Worm (Caenorhabditis elegans): Measurements from ENCODE around the gene sre-20.

sre-20 gene

DNA sequence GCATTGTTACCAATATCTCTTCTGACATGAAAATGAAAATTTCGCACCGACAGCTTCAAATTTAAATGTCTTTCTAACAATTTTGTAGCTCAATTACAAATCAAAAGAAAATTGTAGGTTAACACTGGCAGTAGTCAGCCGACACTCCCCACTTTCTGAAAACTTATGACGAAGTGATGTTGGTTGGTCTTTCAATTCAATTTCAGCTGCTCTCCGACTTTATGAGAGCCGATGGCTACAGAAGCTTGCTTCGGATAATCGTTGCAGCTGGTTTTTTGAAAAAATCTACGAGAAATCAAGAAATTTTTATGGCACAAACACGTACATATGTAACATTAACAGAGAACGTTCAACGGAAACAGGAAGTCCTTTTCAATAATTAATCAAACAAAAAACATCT lies at the start of gene sre-20:
TSS of gene sre-20 (minus strand) at position 101 of the 400 bp plus-strand sequence.
- no peak for TF ChIP-seq unc-39 (tag; optimal IDR thresholded peaks at IDR 0.05)
- no peak for TF ChIP-seq lin-39 (tag; optimal IDR thresholded peaks at IDR 0.05)
- no peak for TF ChIP-seq sem-4 (tag; optimal IDR thresholded peaks at IDR 0.05)
- TF ChIP-seq nhr-129 (tag; optimal IDR thresholded peaks at IDR 0.05) = no peak
- no peak for TF ChIP-seq aly-2 (tag; optimal IDR thresholded peaks at IDR 0.05)
- TF ChIP-seq crh-2 (tag; optimal IDR thresholded peaks at IDR 0.05) = no peak
- TF ChIP-seq C34F6.9 (tag; optimal IDR thresholded peaks at IDR 0.05) = no peak
- no peak for TF ChIP-seq lin-13 (GFP tag; optimal IDR thresholded peaks at IDR 0.05)
- TF ChIP-seq ztf-4 (tag; optimal IDR thresholded peaks at IDR 0.05) = no peak
- no peak for TF ChIP-seq mbf-1 (tag; optimal IDR thresholded peaks at IDR 0.05)
- no peak for TF ChIP-seq nhr-237 (tag; optimal IDR thresholded peaks at IDR 0.05)
- no peak for TF ChIP-seq fos-1 (tag; optimal IDR thresholded peaks at IDR 0.05)
- no peak for TF ChIP-seq peb-1 (tag; optimal IDR thresholded peaks at IDR 0.05)
- TF ChIP-seq elt-1 (tag; optimal IDR thresholded peaks at IDR 0.05) = no peak
- TF ChIP-seq ama-1 (optimal IDR thresholded peaks at IDR 0.05) = no peak
- TF ChIP-seq mdl-1 (tag; optimal IDR thresholded peaks at IDR 0.05) = no peak
- TF ChIP-seq ceh-82 (tag; optimal IDR thresholded peaks at IDR 0.05) = no peak
- TF ChIP-seq zag-1 (tag; optimal IDR thresholded peaks at IDR 0.05) = no peak
- no peak for TF ChIP-seq elt-3 (tag; optimal IDR thresholded peaks at IDR 0.05)

DNA sequence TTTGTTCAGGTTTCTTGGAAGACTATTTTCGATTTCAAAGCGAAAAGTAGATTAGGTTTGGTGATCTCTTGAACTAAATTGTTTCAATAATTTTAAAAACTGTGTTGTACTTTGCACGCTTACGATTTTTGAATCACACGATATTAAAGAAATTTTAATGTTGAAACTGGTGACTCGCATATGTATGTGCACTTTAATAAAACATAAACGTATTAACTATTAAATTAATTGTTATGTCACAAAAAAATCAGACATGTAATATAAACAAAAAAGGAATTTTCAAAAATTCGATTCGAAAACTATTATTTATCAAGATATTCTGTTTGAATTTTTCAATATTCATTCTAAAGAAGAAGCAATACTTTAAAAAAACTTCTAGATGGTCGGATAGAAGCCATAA lies 42.5 kb upstream of the sre-20 start, which contains the start of gene ugt-15:
TSS of gene ugt-15 (plus strand) at position 301 of the 400 bp plus-strand sequence.
- TF ChIP-seq ztf-11 (tag; optimal IDR thresholded peaks at IDR 0.05) = no peak
- TF ChIP-seq nhr-11 (tag; optimal IDR thresholded peaks at IDR 0.05) = no peak
- no peak for TF ChIP-seq nhr-6 (tag; optimal IDR thresholded peaks at IDR 0.05)
- TF ChIP-seq ztf-1 (GFP tag; conservative IDR thresholded peaks at IDR 0.05) = no peak
- no peak for TF ChIP-seq unc-39 (tag; optimal IDR thresholded peaks at IDR 0.05)
- TF ChIP-seq nhr-10 (tag; optimal IDR thresholded peaks at IDR 0.05) = no peak

DNA sequence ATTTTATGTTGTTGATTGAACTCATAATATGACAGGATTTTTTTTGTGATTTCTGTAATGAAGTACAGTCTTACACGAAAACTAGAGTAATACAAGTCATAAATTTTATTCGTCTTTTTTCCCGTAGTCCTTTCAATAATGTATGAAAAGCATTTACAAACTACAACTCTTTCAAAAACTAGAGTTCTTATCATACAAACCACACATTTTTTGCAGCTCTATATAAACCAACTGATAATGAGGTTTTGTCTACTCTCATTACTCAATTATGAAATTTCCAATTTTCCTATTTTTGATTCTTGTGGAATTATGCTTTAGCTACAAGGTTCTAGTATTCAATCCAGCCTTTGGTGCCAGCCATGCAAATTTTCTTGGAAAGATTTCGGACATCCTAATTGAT lies 40.0 kb upstream of the sre-20 start, which contains the start of gene ugt-16:
TSS of gene ugt-16 (plus strand) at position 248 of the 400 bp plus-strand sequence.
- TF ChIP-seq sma-9 (GFP tag; optimal IDR thresholded peaks at IDR 0.05) (peak; percentile 15), sma-9 (tag; optimal IDR thresholded peaks at IDR 0.05) (no peak), fos-1 (tag; optimal IDR thresholded peaks at IDR 0.05) (peak; percentile 52), aly-2 (tag; optimal IDR thresholded peaks at IDR 0.05) (no peak), blmp-1 (tag; optimal IDR thresholded peaks at IDR 0.05; ENCODE audit: insufficient read depth) (no peak), nhr-25 (tag; optimal IDR thresholded peaks at IDR 0.05) (no peak), egl-27 (tag; optimal IDR thresholded peaks at IDR 0.05) (no peak), mdl-1 (tag; optimal IDR thresholded peaks at IDR 0.05) (no peak), mab-5 (tag; optimal IDR thresholded peaks at IDR 0.05) (no peak), nhr-10 (tag; optimal IDR thresholded peaks at IDR 0.05) (no peak), gmeb-1 (tag; optimal IDR thresholded peaks at IDR 0.05) (peak; percentile 5)

DNA sequence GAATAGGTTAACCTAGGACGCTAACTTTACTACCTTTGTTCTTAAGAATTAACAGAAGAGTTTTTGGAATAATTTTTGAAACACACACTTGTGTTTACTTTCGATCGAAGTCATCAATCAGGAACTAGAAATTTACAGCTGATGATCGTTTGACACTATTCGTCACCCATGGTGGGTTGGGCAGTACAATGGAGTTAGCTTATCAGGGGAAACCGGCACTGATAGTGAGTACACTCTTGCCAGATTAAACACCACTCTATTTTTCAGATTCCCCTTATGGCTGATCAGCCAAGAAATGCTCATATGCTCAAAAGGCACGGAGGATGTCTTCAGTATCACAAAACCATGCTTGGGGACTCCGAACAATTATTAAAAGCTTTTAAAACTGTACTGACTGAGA lies 37.3 kb upstream of the sre-20 start:
- no peak for TF ChIP-seq egl-27 (tag; optimal IDR thresholded peaks at IDR 0.05)
- TF ChIP-seq dmd-4 (tag; optimal IDR thresholded peaks at IDR 0.05) = no peak
- TF ChIP-seq crh-2 (tag; optimal IDR thresholded peaks at IDR 0.05) = no peak
- no peak for TF ChIP-seq ztf-4 (tag; optimal IDR thresholded peaks at IDR 0.05)
- no peak for TF ChIP-seq nhr-77 (tag; optimal IDR thresholded peaks at IDR 0.05)
- TF ChIP-seq fos-1 (tag; optimal IDR thresholded peaks at IDR 0.05) = peak; percentile 68

DNA sequence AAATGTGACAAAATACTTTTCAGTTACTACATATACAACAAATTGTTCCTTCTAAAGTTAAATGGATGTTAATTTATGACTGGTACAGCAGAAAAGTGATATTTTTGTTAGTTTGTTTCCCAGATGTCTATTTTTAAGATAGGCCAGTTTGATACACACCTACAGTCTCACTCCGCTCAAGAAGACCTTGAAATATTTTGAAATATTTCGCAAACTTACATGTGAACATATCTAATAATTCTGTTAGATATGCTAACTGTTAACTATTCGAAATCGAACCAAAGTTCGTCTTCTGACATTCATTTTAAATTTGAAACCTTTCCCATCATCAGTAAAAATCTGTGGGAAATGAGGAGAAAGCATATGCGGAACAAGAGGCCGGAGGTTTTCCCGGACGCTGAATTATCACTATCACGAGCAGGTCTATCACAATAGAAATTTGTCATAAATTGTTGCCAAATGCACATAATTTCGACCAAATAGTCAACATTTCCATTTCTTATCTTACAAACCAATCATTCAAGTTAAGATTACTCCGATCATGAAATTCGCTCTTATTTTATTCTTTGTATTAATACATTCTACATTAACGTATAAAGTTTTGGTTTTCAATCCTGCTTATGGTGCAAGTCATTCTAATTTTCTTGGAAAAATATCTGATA lies 35.2 kb upstream of the sre-20 start, which contains the start of the genes ZC443.4 and ugt-18:
TSS of gene ZC443.4 (minus strand) at position 95 of the 662 bp plus-strand sequence.
TSS of gene ugt-18 (plus strand) at position 469 of the 662 bp plus-strand sequence.
- TF ChIP-seq lsy-2 (tag; optimal IDR thresholded peaks at IDR 0.05) (no peak), nhr-129 (tag; optimal IDR thresholded peaks at IDR 0.05) (peak; percentile 57), ceh-16 (tag; optimal IDR thresholded peaks at IDR 0.05) (no peak), fos-1 (tag; optimal IDR thresholded peaks at IDR 0.05) (peak; percentile 54)

Data from whole organism, L2 larva.